Fruit fly (Drosophila melanogaster) whole organism, embryonic: ENCODE data around the gene Hrb27C.

Experiments
- Atf-2 ChIP-seq: fragments of 200-800 bp; sonication (Bioruptor generic); optimal IDR thresholded peaks from 2 replicates; lab custom pipeline; 2016; ENCODE audit warnings: missing biosample characterization, missing genetic modification characterization
- Blimp-1 ChIP-seq: fragments of 200-800 bp; sonication (Bioruptor generic); optimal IDR thresholded peaks from 3 replicates; lab custom pipeline; 2018; ENCODE audit warnings: missing biosample characterization, missing genetic modification characterization, mild to moderate bottlenecking, moderate library complexity, missing genetic modification reagents
- CG10274 ChIP-seq: fragments of 200-800 bp; sonication (Bioruptor generic); optimal IDR thresholded peaks from 3 replicates; lab custom pipeline; 2017; ENCODE audit warnings: missing biosample characterization, mild to moderate bottlenecking, missing genetic modification characterization
- CG10431 ChIP-seq: fragments of 200-800 bp; sonication (Bioruptor generic); optimal IDR thresholded peaks from 3 replicates; lab custom pipeline; 2018; ENCODE audit warnings: missing biosample characterization, mild to moderate bottlenecking, missing genetic modification characterization
- CG11398 ChIP-seq: fragments of 200-800 bp; sonication (Bioruptor generic); optimal IDR thresholded peaks from 2 replicates; lab custom pipeline; 2016; ENCODE audit warnings: missing biosample characterization, missing genetic modification characterization
- CG11456 ChIP-seq: fragments of 200-800 bp; sonication (Bioruptor generic); IDR thresholded peaks from 3 replicates; pipeline ENCODE4 v1.3.6; 2022; ENCODE audit warnings: missing biosample characterization, missing genetic modification characterization
- CG12236 ChIP-seq: fragments of 200-800 bp; sonication (Bioruptor generic); optimal IDR thresholded peaks from 2 replicates; lab custom pipeline; 2016; ENCODE audit warnings: missing biosample characterization, missing genetic modification characterization
- CG1233 ChIP-seq: fragments of 200-800 bp; sonication (Bioruptor generic); optimal IDR thresholded peaks from 4 replicates; lab custom pipeline; 2018; ENCODE audit warnings: missing biosample characterization, mild to moderate bottlenecking, missing genetic modification characterization
- CG13123 ChIP-seq: fragments of 200-800 bp; sonication (Bioruptor generic); optimal IDR thresholded peaks from 2 replicates; lab custom pipeline; 2016; ENCODE audit warnings: missing biosample characterization, missing genetic modification characterization
- CG13775 ChIP-seq: fragments of 200-800 bp; sonication (Bioruptor generic); optimal IDR thresholded peaks from 3 replicates; lab custom pipeline; 2017; ENCODE audit warnings: missing biosample characterization, mild to moderate bottlenecking, missing genetic modification characterization
- CG15601 ChIP-seq: fragments of 200-800 bp; sonication (Bioruptor generic); optimal IDR thresholded peaks from 3 replicates; lab custom pipeline; 2019; ENCODE audit warnings: missing biosample characterization, mild to moderate bottlenecking, missing genetic modification characterization, moderate library complexity
- CG1603 ChIP-seq: fragments of 200-800 bp; sonication (Bioruptor generic); optimal IDR thresholded peaks from 2 replicates; lab custom pipeline; 2019; ENCODE audit warnings: missing biosample characterization, mild to moderate bottlenecking, missing genetic modification characterization, moderate library complexity
- CG17186 ChIP-seq: fragments of 200-800 bp; sonication (Bioruptor generic); optimal IDR thresholded peaks from 3 replicates; lab custom pipeline; 2017; ENCODE audit warnings: missing biosample characterization, missing genetic modification reagents, missing genetic modification characterization
- CG17568 ChIP-seq: fragments of 200-800 bp; sonication (Bioruptor generic); optimal IDR thresholded peaks from 2 replicates; lab custom pipeline; 2018; ENCODE audit warnings: missing biosample characterization, mild to moderate bottlenecking, missing genetic modification characterization, moderate library complexity
- CG18476 ChIP-seq: fragments of 200-800 bp; sonication (Bioruptor generic); optimal IDR thresholded peaks from 2 replicates; lab custom pipeline; 2016; ENCODE audit warnings: missing biosample characterization, mild to moderate bottlenecking, missing genetic modification characterization
- CG2712 ChIP-seq: fragments of 200-800 bp; optimal IDR thresholded peaks from 3 replicates; lab custom pipeline; 2019; ENCODE audit warnings: missing biosample characterization, mild to moderate bottlenecking, missing genetic modification characterization, moderate library complexity
- CG5245 ChIP-seq: fragments of 200-800 bp; sonication (Bioruptor generic); optimal IDR thresholded peaks from 3 replicates; lab custom pipeline; 2016; ENCODE audit warnings: missing biosample characterization, missing genetic modification characterization
- CG8388 ChIP-seq: fragments of 200-800 bp; sonication (Bioruptor generic); optimal IDR thresholded peaks from 2 replicates; lab custom pipeline; 2019; ENCODE audit warnings: missing biosample characterization, mild to moderate bottlenecking, missing genetic modification characterization, moderate library complexity
- CG9876 ChIP-seq: fragments of 200-800 bp; sonication (Bioruptor generic); optimal IDR thresholded peaks from 2 replicates; lab custom pipeline; 2016; ENCODE audit warnings: missing biosample characterization, missing genetic modification characterization
- D19B ChIP-seq: fragments of 200-800 bp; sonication (Bioruptor generic); optimal IDR thresholded peaks from 2 replicates; lab custom pipeline; 2017; ENCODE audit warnings: missing biosample characterization, mild to moderate bottlenecking, missing genetic modification characterization
- Dip3 ChIP-seq: fragments of 200-800 bp; sonication (Bioruptor generic); optimal IDR thresholded peaks from 3 replicates; lab custom pipeline; 2016; ENCODE audit warnings: missing biosample characterization, missing genetic modification characterization
- HLH4C ChIP-seq: fragments of 200-800 bp; sonication (Bioruptor generic); IDR thresholded peaks from 3 replicates; pipeline ENCODE4 v1.3.6; 2022; ENCODE audit warnings: missing biosample characterization, missing genetic modification characterization; ENCODE audit not compliant: partially characterized antibody
- HmgZ ChIP-seq: fragments of 200-800 bp; sonication (Bioruptor generic); optimal IDR thresholded peaks from 2 replicates; lab custom pipeline; 2018; ENCODE audit warnings: missing biosample characterization, mild to moderate bottlenecking, missing genetic modification characterization
- NC2α ChIP-seq: fragments of 200-800 bp; sonication (Bioruptor generic); optimal IDR thresholded peaks from 2 replicates; lab custom pipeline; 2016; ENCODE audit warnings: missing biosample characterization, missing genetic modification characterization
- Neu2 ChIP-seq: fragments of 200-800 bp; sonication (Bioruptor generic); optimal IDR thresholded peaks from 3 replicates; lab custom pipeline; 2016; ENCODE audit warnings: missing biosample characterization, missing genetic modification characterization, borderline replicate concordance
- Opbp ChIP-seq: fragments of 200-800 bp; sonication (Bioruptor generic); IDR thresholded peaks from 3 replicates; pipeline ENCODE4 v1.3.6; 2022; ENCODE audit warnings: missing biosample characterization, missing genetic modification characterization; ENCODE audit not compliant: partially characterized antibody
- Scr ChIP-seq: fragments of 200-800 bp; sonication (Bioruptor generic); IDR thresholded peaks from 2 replicates; pipeline ENCODE4 v1.3.6; 2022; ENCODE audit warnings: missing biosample characterization, missing genetic modification characterization; ENCODE audit not compliant: partially characterized antibody
- Sry-δ ChIP-seq: fragments of 200-800 bp; sonication (Bioruptor generic); optimal IDR thresholded peaks from 2 replicates; lab custom pipeline; 2016; ENCODE audit warnings: missing biosample characterization, missing genetic modification characterization
- Xbp1 ChIP-seq: fragments of 200-800 bp; sonication (Bioruptor generic); optimal IDR thresholded peaks from 3 replicates; lab custom pipeline; 2016; ENCODE audit warnings: missing biosample characterization, mild to moderate bottlenecking, missing genetic modification characterization
- al ChIP-seq: fragments of 200-800 bp; sonication (Bioruptor generic); IDR thresholded peaks from 2 replicates; pipeline ENCODE4 v1.3.6; 2022; ENCODE audit warnings: missing biosample characterization, missing genetic modification characterization
- cg ChIP-seq: fragments of 200-800 bp; sonication (Bioruptor generic); optimal IDR thresholded peaks from 3 replicates; lab custom pipeline; 2019; ENCODE audit warnings: missing biosample characterization, mild to moderate bottlenecking, missing genetic modification characterization, moderate library complexity
- chif ChIP-seq, 2 experiments: fragments of 200-800 bp; sonication (Bioruptor generic); optimal IDR thresholded peaks; 3 replicates each; lab custom pipeline; 2016; ENCODE audit warnings: missing biosample characterization in 2 of 2, missing genetic modification characterization in 2 of 2
- crc ChIP-seq: fragments of 200-800 bp; sonication (Bioruptor generic); optimal IDR thresholded peaks from 2 replicates; lab custom pipeline; 2016; ENCODE audit warnings: missing biosample characterization, missing genetic modification characterization
- croc ChIP-seq: fragments of 200-800 bp; sonication (Bioruptor generic); conservative IDR thresholded peaks from 3 replicates; pipeline ENCODE4 v1.3.6; 2022; ENCODE audit warnings: missing biosample characterization, missing genetic modification characterization
- dpn ChIP-seq, 2 experiments: fragments of 200-800 bp; sonication (Bioruptor generic); optimal IDR thresholded peaks; 3 replicates each; lab custom pipeline; 2016; ENCODE audit warnings: missing biosample characterization in 2 of 2, missing genetic modification characterization in 2 of 2
- ems ChIP-seq: fragments of 200-800 bp; sonication (Bioruptor generic); optimal IDR thresholded peaks from 3 replicates; lab custom pipeline; 2016; ENCODE audit warnings: missing biosample characterization, missing genetic modification characterization
- fd3F ChIP-seq: fragments of 200-800 bp; sonication (Bioruptor generic); optimal IDR thresholded peaks from 2 replicates; lab custom pipeline; 2018; ENCODE audit warnings: missing biosample characterization, mild to moderate bottlenecking, missing genetic modification characterization, moderate library complexity
- gce ChIP-seq: fragments of 200-800 bp; sonication (Bioruptor generic); IDR thresholded peaks from 3 replicates; pipeline ENCODE4 v1.3.6; 2022; ENCODE audit warnings: missing biosample characterization, missing genetic modification characterization
- her ChIP-seq: fragments of 200-800 bp; sonication (Bioruptor generic); optimal IDR thresholded peaks from 2 replicates; lab custom pipeline; 2016; ENCODE audit warnings: missing biosample characterization, missing genetic modification characterization
- ind ChIP-seq: fragments of 200-800 bp; sonication (Bioruptor generic); optimal IDR thresholded peaks from 3 replicates; lab custom pipeline; 2016; ENCODE audit warnings: missing biosample characterization, missing genetic modification characterization
- lbe ChIP-seq: fragments of 200-800 bp; sonication (Bioruptor generic); optimal IDR thresholded peaks from 2 replicates; lab custom pipeline; 2016; ENCODE audit warnings: missing biosample characterization, mild to moderate bottlenecking, missing genetic modification characterization
- maf-S ChIP-seq: fragments of 200-800 bp; sonication (Bioruptor generic); optimal IDR thresholded peaks from 2 replicates; lab custom pipeline; 2016; ENCODE audit warnings: missing biosample characterization, missing genetic modification characterization
- odd ChIP-seq: fragments of 200-800 bp; sonication (Bioruptor generic); optimal IDR thresholded peaks from 2 replicates; lab custom pipeline; 2017; ENCODE audit warnings: missing biosample characterization, mild to moderate bottlenecking, missing genetic modification characterization
- row ChIP-seq: fragments of 200-800 bp; sonication (Bioruptor generic); IDR thresholded peaks from 3 replicates; pipeline ENCODE4 v1.3.6; 2022; ENCODE audit warnings: missing biosample characterization, missing genetic modification characterization
- sens ChIP-seq: fragments of 200-800 bp; sonication (Bioruptor generic); peaks from one replicate; lab custom pipeline; 2016; ENCODE audit warnings: missing biosample characterization, missing genetic modification characterization
- slbo ChIP-seq: fragments of 200-800 bp; sonication (Bioruptor generic); IDR thresholded peaks from 2 replicates; pipeline ENCODE4 v1.3.6; 2022; ENCODE audit warnings: missing biosample characterization, missing genetic modification characterization
- stc ChIP-seq: fragments of 200-800 bp; sonication (Bioruptor generic); IDR thresholded peaks from 2 replicates; pipeline ENCODE4 v1.3.6; 2022; ENCODE audit warnings: missing biosample characterization, missing genetic modification characterization
- trem ChIP-seq: fragments of 200-800 bp; optimal IDR thresholded peaks from 3 replicates; lab custom pipeline; 2019; ENCODE audit warnings: missing biosample characterization, mild to moderate bottlenecking, missing genetic modification characterization, moderate library complexity
- trh ChIP-seq: fragments of 200-800 bp; sonication (Bioruptor generic); optimal IDR thresholded peaks from 2 replicates; lab custom pipeline; 2016; ENCODE audit warnings: missing biosample characterization, missing genetic modification characterization
- vfl ChIP-seq: fragments of 200-800 bp; sonication (Bioruptor generic); optimal IDR thresholded peaks from 2 replicates; lab custom pipeline; 2016; ENCODE audit warnings: missing biosample characterization, missing genetic modification characterization

Gene Hrb27C

DNA sequence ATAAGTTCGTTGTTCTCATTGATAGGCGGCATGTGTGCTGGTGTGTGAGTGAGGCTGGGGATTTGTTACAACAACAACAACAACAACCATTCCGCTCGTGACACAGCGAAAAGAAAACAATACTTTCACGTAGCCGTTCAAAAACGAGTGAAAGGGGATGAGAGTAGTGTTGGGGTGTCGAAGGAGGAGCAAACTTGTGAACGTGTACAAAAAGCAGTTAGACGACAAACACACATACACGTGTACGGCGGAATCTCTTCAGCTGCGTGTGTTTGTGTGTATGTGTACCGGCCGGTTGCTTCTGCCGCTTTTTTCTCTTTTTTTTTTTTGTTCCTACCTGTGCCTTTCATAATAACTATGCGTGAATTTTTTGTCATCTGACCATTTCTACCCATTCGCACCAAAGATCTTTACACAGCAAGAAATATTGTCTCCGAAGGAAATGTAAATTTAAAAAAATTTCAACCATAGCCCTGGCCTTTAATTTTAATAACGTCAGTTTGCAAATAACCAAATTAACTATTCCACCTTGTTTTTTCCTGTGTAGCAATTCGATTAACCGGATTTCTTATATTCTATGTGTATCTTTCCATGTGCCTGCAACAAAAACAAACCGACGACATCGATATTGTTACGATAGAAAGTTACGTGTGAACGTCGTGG is 1.7 kb downstream of the Hrb27C start (continued):
- peak; percentile 55 for TF ChIP-seq CG5245 (GFP tag; lab: Kevin White, UChicago)
- TF ChIP-seq CG17568 (GFP tag; lab: Kevin White, UChicago), result peak; percentile 77
- peak; percentile 74 for TF ChIP-seq ind (GFP tag; lab: Kevin White, UChicago)
- TF ChIP-seq sens (GFP tag; lab: Kevin White, UChicago), result peak; percentile 96
- TF ChIP-seq trem (tag; lab: Kevin White, UChicago), result peak; percentile 37
- peak; percentile 51 for TF ChIP-seq CG1233 (GFP tag; lab: Kevin White, UChicago)
- no peak for TF ChIP-seq CG10274
- peak; percentile 74 for TF ChIP-seq CG8388
- TF ChIP-seq slbo (GFP tag; lab: Robert Waterston, UW), result no peak
- peak; percentile 79 for TF ChIP-seq crc
- TF ChIP-seq fd3F (GFP tag; lab: Kevin White, UChicago), result peak; percentile 34
- no peak for TF ChIP-seq croc
- peak; percentile 65 for TF ChIP-seq Dip3
- peak; percentile 59 to 75 for TF ChIP-seq dpn (GFP tag; optimal IDR thresholded peaks at IDR 0.05; lab: Kevin White, UChicago)
- TF ChIP-seq Scr, result no peak
- TF ChIP-seq Sry-δ, result peak; percentile 9
- TF ChIP-seq HLH4C (GFP tag; lab: Robert Waterston, UW), result no peak
- TF ChIP-seq maf-S, result peak; percentile 57
- peak; percentile 19 for TF ChIP-seq CG13123
- TF ChIP-seq row (GFP tag; lab: Robert Waterston, UW), result peak; percentile 75; the same call in 2 of the 3 replicates
- TF ChIP-seq CG15601, result peak; percentile 59
- peak; percentile 13 for TF ChIP-seq odd (GFP tag; lab: Kevin White, UChicago)
- peak; percentile 7 for TF ChIP-seq NC2α (GFP tag; lab: Kevin White, UChicago)
- no peak for TF ChIP-seq CG17186 (GFP tag; lab: Kevin White, UChicago)
- no peak for TF ChIP-seq Opbp
- TF ChIP-seq CG1603 (tag; lab: Kevin White, UChicago), result peak; percentile 81
- peak; percentile 41 for TF ChIP-seq CG10431 (GFP tag; lab: Kevin White, UChicago)
- TF ChIP-seq CG9876 (GFP tag; lab: Kevin White, UChicago), result peak; percentile 35
- peak; percentile 72; the same call in 1 of the 2 replicates for TF ChIP-seq stc (GFP tag; lab: Robert Waterston, UW)
- peak; percentile 64 for TF ChIP-seq Atf-2 (GFP tag; lab: Kevin White, UChicago)
- peak; percentile 16 for TF ChIP-seq D19B
- TF ChIP-seq trh, result peak; percentile 27
- TF ChIP-seq Blimp-1 (GFP tag; lab: Kevin White, UChicago), result no peak
- peak; percentile 45 for TF ChIP-seq vfl (GFP tag; lab: Kevin White, UChicago)
- peak; percentile 26 for TF ChIP-seq lbe (GFP tag; lab: Kevin White, UChicago)
- TF ChIP-seq HmgZ (tag; lab: Kevin White, UChicago), result peak; percentile 9
- TF ChIP-seq CG11456 (GFP tag; lab: Robert Waterston, UW), result no peak
- TF ChIP-seq al (GFP tag; lab: Robert Waterston, UW), result no peak; the same call in 1 of the 2 replicates
- peak; percentile 52 for TF ChIP-seq CG12236
- peak; percentile 48 for TF ChIP-seq her
- peak; percentile 67 to 75 for TF ChIP-seq chif (GFP tag; optimal IDR thresholded peaks at IDR 0.05; lab: Kevin White, UChicago)
- peak; percentile 64 for TF ChIP-seq ems
- TF ChIP-seq CG13775 (GFP tag; lab: Kevin White, UChicago), result peak; percentile 53
- TF ChIP-seq CG2712 (tag; lab: Kevin White, UChicago), result peak; percentile 78
- TF ChIP-seq gce (GFP tag; lab: Robert Waterston, UW), result no peak
- TF ChIP-seq cg (GFP tag; lab: Kevin White, UChicago), result peak; percentile 90
- peak; percentile 69 for TF ChIP-seq CG11398 (GFP tag; lab: Kevin White, UChicago)
- peak; percentile 80 for TF ChIP-seq Neu2 (GFP tag; lab: Kevin White, UChicago)
- peak; percentile 33 for TF ChIP-seq CG18476 (GFP tag; lab: Kevin White, UChicago)
- peak; percentile 76 for TF ChIP-seq Xbp1
